ENCODE assay signal across 2 fruit fly cellular contexts in the genomic region with DNA sequence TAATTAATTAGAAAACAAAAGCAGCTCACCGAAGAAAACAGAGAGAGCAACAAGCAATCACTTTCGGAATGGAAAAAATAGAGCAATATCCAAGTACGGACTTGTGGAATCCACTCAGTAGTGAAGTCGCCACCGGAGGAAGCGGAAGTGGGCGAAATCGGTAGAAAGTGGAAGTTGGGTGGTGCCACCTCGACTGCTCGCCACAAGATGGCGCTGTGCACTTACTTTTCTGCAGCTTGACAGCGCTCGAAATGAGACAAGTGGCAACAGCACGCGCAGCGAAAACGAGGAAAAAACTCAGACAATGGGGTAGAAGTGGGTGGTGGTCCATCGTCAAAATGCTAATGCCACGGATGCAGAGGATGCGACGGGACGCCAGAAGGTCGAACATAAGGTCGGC.
TF ChIP-seq lines count a peak whose summit lies in the region.

No protein-coding gene starts in this region.

- peak; percentile 76 to 81 for TF ChIP-seq CTCF in S2 (optimal IDR thresholded peaks at IDR 0.05; lab: Kevin White, UChicago)
- peak; percentile 86 for TF ChIP-seq CTCF in whole organism, embryonic (GFP tag; optimal IDR thresholded peaks at IDR 0.05; lab: Kevin White, UChicago)

TF ChIP-seq in whole organism, embryonic, 481 proteins besides CTCF, POLR2A, EP300 and RAD21:
- no peak for TF ChIP-seq Sry-β (GFP tag; optimal IDR thresholded peaks at IDR 0.05; lab: Kevin White, UChicago)
- TF ChIP-seq ham (GFP tag; IDR thresholded peaks at IDR 0.05; lab: Robert Waterston, UW) = no peak
- peak; percentile 58 for TF ChIP-seq CG14965 (GFP tag; optimal IDR thresholded peaks at IDR 0.05; lab: Kevin White, UChicago; ENCODE audit: borderline replicate concordance)
- TF ChIP-seq otp (GFP tag; IDR thresholded peaks at IDR 0.05; lab: Robert Waterston, UW) = no peak
- no peak for TF ChIP-seq exex (tag; optimal IDR thresholded peaks at IDR 0.05; lab: Kevin White, UChicago)
- 0 out of 3 replicates have a peak, but pooled peaks have one; percentile 32 for TF ChIP-seq CG11456 (GFP tag; IDR thresholded peaks at IDR 0.05; lab: Robert Waterston, UW)
- TF ChIP-seq Rx (GFP tag; IDR thresholded peaks at IDR 0.05; lab: Robert Waterston, UW) = no peak
- TF ChIP-seq ro (GFP tag; IDR thresholded peaks at IDR 0.05; lab: Robert Waterston, UW) = no peak
- TF ChIP-seq Ets65A (GFP tag; lab: Kevin White, UChicago) = peak; percentile 57
- TF ChIP-seq lov (optimal IDR thresholded peaks at IDR 0.05; lab: Kevin White, UChicago) = no peak
- 0 out of 3 replicates have a peak, but pooled peaks have one; percentile 17 for TF ChIP-seq lov (GFP tag; IDR thresholded peaks at IDR 0.05; lab: Robert Waterston, UW)
- TF ChIP-seq Spps (tag; optimal IDR thresholded peaks at IDR 0.05; lab: Kevin White, UChicago) = no peak
- TF ChIP-seq GATAe (GFP tag; conservative IDR thresholded peaks at IDR 0.05; lab: Robert Waterston, UW) = no peak
- TF ChIP-seq CG1024 (GFP tag; IDR thresholded peaks at IDR 0.05; lab: Robert Waterston, UW) = 0 out of 2 replicates have a peak, but pooled peaks have one; percentile 23
